Worm (Caenorhabditis elegans) whole organism, young adult: ENCODE measurements around the gene C28H8.3.
A peak's percentile ranks its signal among the peaks of the same experiment; 100 is the strongest.

Experiments
- D2030.7 ChIP-seq: fragments of 200-800 bp; sonication (Bioruptor generic); IDR thresholded peaks from 2 replicates; pipeline ENCODE4 v1.3.6; 2022; ENCODE audit warnings: missing genetic modification reagents, missing genetic modification characterization, missing compliant biosample characterization
- F23B12.7 ChIP-seq: sonication (generic microtip); optimal IDR thresholded peaks from 2 replicates; lab custom pipeline; 2017; ENCODE audit warnings: missing genetic modification characterization, mild to moderate bottlenecking, missing compliant biosample characterization, antibody characterized with exemption, moderate library complexity; ENCODE audit not compliant: insufficient read depth
- F57C9.4 ChIP-seq: sonication (generic microtip); optimal IDR thresholded peaks from 2 replicates; lab custom pipeline; 2017; ENCODE audit warnings: mild to moderate bottlenecking, missing genetic modification characterization, missing compliant biosample characterization
- Y53F4B.3 ChIP-seq: fragments of 200-800 bp; sonication (Bioruptor generic); IDR thresholded peaks from 2 replicates; pipeline ENCODE4 v1.3.6; 2022; ENCODE audit warnings: missing genetic modification reagents, missing genetic modification characterization, missing compliant biosample characterization
- ama-1 ChIP-seq, 3 experiments: fragments of 150-350 bp in 1 of 3; sonication (generic microtip) in 2 of 3; optimal IDR thresholded peaks; 2 replicates each; lab custom pipeline; 2014 to 2018; ENCODE audit warnings: missing biosample characterization in 2 of 3, missing genetic modification characterization in 2 of 3, missing genetic modification reagents in 2 of 3
- nhr-90 ChIP-seq: sonication (generic microtip); optimal IDR thresholded peaks from 2 replicates; lab custom pipeline; 2016; ENCODE audit warnings: missing genotype, mild to moderate bottlenecking, missing genetic modification characterization, missing compliant biosample characterization
- repo-1 ChIP-seq: sonication (generic microtip); optimal IDR thresholded peaks from 2 replicates; lab custom pipeline; 2017; ENCODE audit warnings: mild to moderate bottlenecking, missing genetic modification characterization, missing compliant biosample characterization
- snpc-1.1 ChIP-seq: sonication (generic microtip); optimal IDR thresholded peaks from 2 replicates; lab custom pipeline; 2017; ENCODE audit warnings: missing genetic modification characterization, mild to moderate bottlenecking, missing compliant biosample characterization, antibody characterized with exemption, moderate library complexity, missing genotype, missing genetic modification reagents; ENCODE audit not compliant: insufficient read depth
- tbp1 ChIP-seq: fragments of 200-800 bp; sonication (Bioruptor generic); optimal IDR thresholded peaks from 2 replicates; lab custom pipeline; 2018; ENCODE audit warnings: mild to moderate bottlenecking, missing genetic modification characterization, missing compliant biosample characterization
- tlf-1 ChIP-seq: fragments of 200-800 bp; sonication (Bioruptor generic); optimal IDR thresholded peaks from 2 replicates; lab custom pipeline; 2018; ENCODE audit warnings: mild to moderate bottlenecking, missing genetic modification characterization, missing compliant biosample characterization
- unc-130 ChIP-seq: sonication (generic microtip); optimal IDR thresholded peaks from 2 replicates; lab custom pipeline; 2016; ENCODE audit warnings: missing genetic modification reagents, missing genetic modification characterization, missing compliant biosample characterization
- ztf-18 ChIP-seq: sonication (generic microtip); optimal IDR thresholded peaks from 2 replicates; lab custom pipeline; 2016; ENCODE audit warnings: missing genotype, mild to moderate bottlenecking, missing genetic modification characterization, missing compliant biosample characterization

- no peak for TF ChIP-seq snpc-1.1 (tag; lab: Kevin White, UChicago)
- TF ChIP-seq unc-130 (GFP tag; lab: Kevin White, UChicago): peak; percentile 67
- TF ChIP-seq ama-1 (optimal IDR thresholded peaks at IDR 0.05; lab: Kevin White, UChicago): peak; percentile 53
- TF ChIP-seq ama-1 (GFP tag; optimal IDR thresholded peaks at IDR 0.05; lab: Kevin White, UChicago): peak in 1 of 2 experiments; percentile 15
- peak; percentile 55 for TF ChIP-seq tbp1 (GFP tag; lab: Kevin White, UChicago)
- peak; percentile 93 for TF ChIP-seq D2030.7
- no peak for TF ChIP-seq F57C9.4 (tag; lab: Kevin White, UChicago)
- peak; percentile 84 for TF ChIP-seq tlf-1 (GFP tag; lab: Kevin White, UChicago)
- no peak for TF ChIP-seq Y53F4B.3 (GFP tag; lab: Robert Waterston, UW)
- TF ChIP-seq repo-1 (tag; lab: Kevin White, UChicago): no peak
- TF ChIP-seq ztf-18 (tag; lab: Kevin White, UChicago): peak; percentile 37
- no peak for TF ChIP-seq F23B12.7 (tag; lab: Kevin White, UChicago)
- no peak for TF ChIP-seq nhr-90 (tag; lab: Kevin White, UChicago)
Observed at ce11 chrIII:5876140-5876675, 32.3 kb upstream of the C28H8.3 start, which contains the start of gene aldo-2.
